Worm (Caenorhabditis elegans): ENCODE results near the gene shl-1.

DNA sequence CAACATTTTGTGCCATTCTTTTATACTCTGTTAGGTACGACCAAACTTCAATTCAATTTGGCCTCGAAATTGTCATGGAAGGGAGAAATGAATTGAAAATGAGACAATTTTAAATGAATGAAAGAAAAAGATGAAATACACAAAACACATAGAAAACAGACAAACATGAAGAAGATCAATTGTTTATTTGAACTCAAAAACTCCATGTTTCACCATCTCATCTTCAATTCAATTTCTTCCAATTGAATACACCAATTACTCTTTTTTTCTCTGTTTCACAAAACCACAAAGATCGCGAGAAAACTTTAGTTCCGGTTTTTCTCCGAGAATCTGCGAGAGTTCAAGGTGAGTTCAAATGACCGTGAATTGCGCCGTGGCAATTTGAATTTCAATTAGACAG is 43.4 kb upstream of the shl-1 start:
- no peak for TF ChIP-seq fos-1 (tag; optimal IDR thresholded peaks at IDR 0.05)
- TF ChIP-seq unc-62 (GFP tag; optimal IDR thresholded peaks at IDR 0.05) = no peak
- TF ChIP-seq R02D3.7 (tag; optimal IDR thresholded peaks at IDR 0.05) = no peak

All from whole organism, L3 larva.